Worm (Caenorhabditis elegans) whole organism, L2 larva: ENCODE measurements around the gene W06G6.10.

Source experiments
- C34F6.9 ChIP-seq: fragments of 150-350 bp; optimal IDR thresholded peaks from 2 replicates; lab custom pipeline; 2014; ENCODE audit warnings: missing biosample characterization, missing genetic modification characterization
- F13H6.1 ChIP-seq: sonication (generic microtip); optimal IDR thresholded peaks from 2 replicates; lab custom pipeline; 2016; ENCODE audit warnings: missing genetic modification characterization, missing compliant biosample characterization
- Y55F3AM.14 ChIP-seq: fragments of 200-800 bp; sonication (Bioruptor generic); optimal IDR thresholded peaks from 2 replicates; lab custom pipeline; 2018; ENCODE audit warnings: mild to moderate bottlenecking, missing genetic modification characterization, missing compliant biosample characterization
- alr-1 ChIP-seq: fragments of 150-350 bp; optimal IDR thresholded peaks from 2 replicates; lab custom pipeline; 2014; ENCODE audit warnings: missing biosample characterization, missing genetic modification characterization
- aly-2 ChIP-seq: fragments of 150-350 bp; optimal IDR thresholded peaks from 2 replicates; lab custom pipeline; 2014; ENCODE audit warnings: missing biosample characterization, missing genetic modification characterization
- ama-1 ChIP-seq: fragments of 150-350 bp; optimal IDR thresholded peaks from 2 replicates; lab custom pipeline; 2018; ENCODE audit warnings: inconsistent platforms
- blmp-1 ChIP-seq: sonication (generic microtip); optimal IDR thresholded peaks from 2 replicates; lab custom pipeline; 2017; ENCODE audit warnings: missing genetic modification characterization, mild to moderate bottlenecking, missing compliant biosample characterization, antibody characterized with exemption, moderate library complexity; ENCODE audit not compliant: insufficient read depth
- ceh-82 ChIP-seq: fragments of 150-350 bp; optimal IDR thresholded peaks from 2 replicates; lab custom pipeline; 2014; ENCODE audit warnings: missing biosample characterization, missing genetic modification characterization
- crh-2 ChIP-seq: sonication (generic microtip); optimal IDR thresholded peaks from 2 replicates; lab custom pipeline; 2017; ENCODE audit warnings: missing biosample characterization, missing genetic modification characterization
- dmd-4 ChIP-seq: sonication (generic microtip); optimal IDR thresholded peaks from 2 replicates; lab custom pipeline; 2017; ENCODE audit warnings: missing biosample characterization, missing genetic modification characterization
- elt-1 ChIP-seq: fragments of 150-350 bp; optimal IDR thresholded peaks from 2 replicates; lab custom pipeline; 2014; ENCODE audit warnings: missing biosample characterization, missing genetic modification characterization
- gmeb-1 ChIP-seq: fragments of 150-350 bp; optimal IDR thresholded peaks from 2 replicates; lab custom pipeline; 2014; ENCODE audit warnings: missing biosample characterization, missing genetic modification characterization
- lin-13 ChIP-seq: fragments of 150-350 bp; optimal IDR thresholded peaks from 2 replicates; lab custom pipeline; 2014; ENCODE audit warnings: missing biosample characterization, missing genetic modification reagents, missing genetic modification characterization
- lsy-2 ChIP-seq, 2 experiments: fragments of 150-350 bp in 1 of 2; sonication (generic microtip) in 1 of 2; optimal IDR thresholded peaks; 2 replicates each; lab custom pipeline; 2014 to 2017; ENCODE audit warnings: missing biosample characterization in 2 of 2, missing genetic modification characterization in 2 of 2
- mab-5 ChIP-seq: fragments of 150-350 bp; optimal IDR thresholded peaks from 2 replicates; lab custom pipeline; 2014; ENCODE audit warnings: missing biosample characterization, missing genetic modification characterization
- mbf-1 ChIP-seq: sonication (generic microtip); optimal IDR thresholded peaks from 2 replicates; lab custom pipeline; 2017; ENCODE audit warnings: missing biosample characterization, missing genetic modification characterization
- mdl-1 ChIP-seq, 2 experiments: fragments of 150-350 bp in 1 of 2; sonication (generic microtip) in 1 of 2; optimal IDR thresholded peaks; 2 replicates each; lab custom pipeline; 2017; ENCODE audit warnings: missing biosample characterization in 2 of 2, missing genetic modification characterization in 2 of 2
- nhr-10 ChIP-seq: sonication (generic microtip); optimal IDR thresholded peaks from 2 replicates; lab custom pipeline; 2017; ENCODE audit warnings: missing biosample characterization, missing genetic modification characterization
- nhr-12 ChIP-seq: fragments of 150-350 bp; optimal IDR thresholded peaks from 2 replicates; lab custom pipeline; 2014; ENCODE audit warnings: missing biosample characterization, missing genetic modification characterization
- nhr-129 ChIP-seq: fragments of 150-350 bp; optimal IDR thresholded peaks from 2 replicates; lab custom pipeline; 2014; ENCODE audit warnings: missing biosample characterization, missing genetic modification characterization
- nhr-21 ChIP-seq: fragments of 150-350 bp; optimal IDR thresholded peaks from 2 replicates; lab custom pipeline; 2014; ENCODE audit warnings: missing biosample characterization, missing genetic modification characterization
- nhr-25 ChIP-seq: fragments of 150-350 bp; sonication (generic microtip); optimal IDR thresholded peaks from 3 replicates; lab custom pipeline; 2014; ENCODE audit warnings: missing biosample characterization, missing genetic modification characterization
- nhr-77 ChIP-seq: fragments of 150-350 bp; optimal IDR thresholded peaks from 2 replicates; lab custom pipeline; 2014; ENCODE audit warnings: missing biosample characterization, missing genetic modification characterization
- peb-1 ChIP-seq: fragments of 150-350 bp; optimal IDR thresholded peaks from 2 replicates; lab custom pipeline; 2014; ENCODE audit warnings: missing biosample characterization, missing genetic modification characterization
- sem-4 ChIP-seq: fragments of 150-350 bp; optimal IDR thresholded peaks from 2 replicates; lab custom pipeline; 2014; ENCODE audit warnings: missing biosample characterization, missing genetic modification reagents, missing genetic modification characterization
- skn-1 ChIP-seq: sonication (generic microtip); optimal IDR thresholded peaks from 2 replicates; lab custom pipeline; 2017; ENCODE audit warnings: missing biosample characterization, missing genetic modification characterization
- sma-3 ChIP-seq: sonication (generic microtip); optimal IDR thresholded peaks from 2 replicates; lab custom pipeline; 2016; ENCODE audit warnings: missing genetic modification reagents, missing genetic modification characterization, missing compliant biosample characterization
- sma-9 ChIP-seq, 2 experiments: fragments of 150-350 bp in 1 of 2; sonication (generic microtip) in 1 of 2; optimal IDR thresholded peaks; 2 replicates each; lab custom pipeline; 2014 to 2016; ENCODE audit warnings: missing genetic modification characterization in 2 of 2, mild to moderate bottlenecking in 1 of 2, missing biosample characterization in 1 of 2, missing compliant biosample characterization in 1 of 2, missing genetic modification reagents in 1 of 2, moderate library complexity in 1 of 2
- snpc-4 ChIP-seq: fragments of 150-350 bp; optimal IDR thresholded peaks from 2 replicates; lab custom pipeline; 2014; ENCODE audit warnings: missing biosample characterization, missing genetic modification characterization
- unc-39 ChIP-seq: fragments of 150-350 bp; optimal IDR thresholded peaks from 2 replicates; lab custom pipeline; 2014; ENCODE audit warnings: missing biosample characterization, missing genetic modification characterization
- unc-62 ChIP-seq: fragments of 150-350 bp; optimal IDR thresholded peaks from 2 replicates; lab custom pipeline; 2014; ENCODE audit warnings: missing biosample characterization, missing genetic modification reagents, missing genetic modification characterization
- ztf-1 ChIP-seq: fragments of 200-800 bp; sonication (Bioruptor generic); conservative IDR thresholded peaks from 2 replicates; pipeline ENCODE4 v1.3.6; 2022; ENCODE audit warnings: missing genetic modification characterization, missing compliant biosample characterization
- ztf-11 ChIP-seq: sonication (generic microtip); optimal IDR thresholded peaks from 2 replicates; lab custom pipeline; 2017; ENCODE audit warnings: missing biosample characterization, missing genetic modification characterization
- ztf-4 ChIP-seq: fragments of 150-350 bp; optimal IDR thresholded peaks from 2 replicates; lab custom pipeline; 2014; ENCODE audit warnings: missing biosample characterization, missing genetic modification characterization

W06G6.10 gene

DNA sequence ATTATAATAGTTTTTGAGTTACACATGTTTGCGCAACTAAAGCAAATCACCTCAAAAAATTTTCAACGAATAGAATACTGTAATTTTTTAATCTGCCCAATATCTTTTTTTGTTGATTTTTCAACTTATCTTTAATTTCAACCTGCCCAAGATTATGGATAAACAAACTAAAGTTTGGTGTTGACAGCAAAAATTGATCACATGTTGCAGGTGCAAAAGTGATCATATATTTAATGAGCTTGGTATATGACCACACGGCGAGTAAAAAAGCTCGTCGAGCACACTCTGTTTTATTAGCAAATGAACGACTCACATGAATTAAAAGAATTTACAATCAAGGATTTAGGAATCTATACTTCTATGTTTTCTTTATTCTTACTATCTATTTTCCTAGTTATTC is 28.6 kb upstream of the W06G6.10 start, which contains the start of gene srz-1:
Gene srz-1, plus strand, starts transcription at position 301 of the 400 bp plus-strand sequence.
- TF ChIP-seq ceh-82 (tag; lab: Kevin White, UChicago) (no peak), alr-1 (tag; lab: Kevin White, UChicago) (no peak), mdl-1 (tag; optimal IDR thresholded peaks at IDR 0.05; lab: Kevin White, UChicago) (no peak), peb-1 (tag; lab: Kevin White, UChicago) (no peak), nhr-21 (tag; lab: Kevin White, UChicago) (no peak), ztf-1 (no peak), C34F6.9 (no peak), ztf-4 (tag; lab: Kevin White, UChicago) (no peak)

DNA sequence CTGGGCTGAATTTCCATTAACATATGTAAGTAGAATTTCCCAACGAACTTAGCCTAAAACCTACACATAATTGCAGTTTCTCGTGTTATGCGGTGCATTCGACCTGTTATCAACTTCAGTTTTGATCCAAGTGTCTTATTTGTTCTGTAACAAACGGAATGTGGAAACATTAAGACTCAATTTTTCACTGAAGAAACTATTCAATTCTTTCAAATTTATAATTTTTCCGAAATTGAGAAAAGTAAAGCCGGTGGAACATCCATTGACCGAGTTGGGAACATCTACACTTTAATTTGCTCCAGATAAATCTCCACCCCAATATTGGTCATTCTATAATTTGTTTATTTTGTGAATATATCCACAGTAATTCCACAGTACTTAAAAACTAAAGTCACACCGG is 27.4 kb upstream of the W06G6.10 start:
- TF ChIP-seq dmd-4 (tag; lab: Kevin White, UChicago), result no peak
- no peak for TF ChIP-seq unc-62
- TF ChIP-seq nhr-25, result no peak
- TF ChIP-seq alr-1 (tag; lab: Kevin White, UChicago), result no peak
- TF ChIP-seq ztf-11, result no peak
- no peak for TF ChIP-seq mab-5 (tag; lab: Kevin White, UChicago)
- no peak for TF ChIP-seq blmp-1 (tag; lab: Kevin White, UChicago)
- TF ChIP-seq gmeb-1 (tag; lab: Kevin White, UChicago), result no peak
- TF ChIP-seq nhr-12 (tag; lab: Kevin White, UChicago), result no peak
- TF ChIP-seq unc-39 (tag; lab: Kevin White, UChicago), result no peak
- TF ChIP-seq snpc-4 (tag; lab: Kevin White, UChicago), result no peak

ce11 chrV:16672198-16672597 is 25.2 kb upstream of the W06G6.10 start, which contains the start of gene F14F8.8:
Gene F14F8.8 (minus strand): TSS chrV:16672298.
- no peak for TF ChIP-seq ama-1 (lab: Kevin White, UChicago)
- TF ChIP-seq lin-13, result no peak
- no peak for TF ChIP-seq unc-39 (tag; lab: Kevin White, UChicago)
- TF ChIP-seq skn-1 (tag; lab: Kevin White, UChicago), result no peak
- TF ChIP-seq blmp-1 (tag; lab: Kevin White, UChicago), result no peak
- no peak for TF ChIP-seq Y55F3AM.14 (GFP tag; lab: Kevin White, UChicago)
- TF ChIP-seq peb-1 (tag; lab: Kevin White, UChicago), result no peak
- no peak for TF ChIP-seq sem-4 (tag; lab: Kevin White, UChicago)
- TF ChIP-seq aly-2 (tag; lab: Kevin White, UChicago), result no peak
- no peak for TF ChIP-seq nhr-25
- TF ChIP-seq dmd-4 (tag; lab: Kevin White, UChicago), result no peak
- TF ChIP-seq sma-9 (GFP tag; optimal IDR thresholded peaks at IDR 0.05; lab: Kevin White, UChicago), result no peak
- no peak for TF ChIP-seq sma-9 (tag; optimal IDR thresholded peaks at IDR 0.05; lab: Kevin White, UChicago)
- TF ChIP-seq mdl-1 (tag; optimal IDR thresholded peaks at IDR 0.05; lab: Kevin White, UChicago), result no peak
- TF ChIP-seq crh-2, result no peak
- TF ChIP-seq nhr-21 (tag; lab: Kevin White, UChicago), result no peak
- TF ChIP-seq ztf-11, result no peak
- TF ChIP-seq ztf-4 (tag; lab: Kevin White, UChicago), result no peak
- no peak for TF ChIP-seq unc-62

ce11 chrV:16671190-16671589 is 24.2 kb upstream of the W06G6.10 start, which contains the start of gene str-61:
Gene str-61 (minus strand): TSS chrV:16671290.
- no peak for TF ChIP-seq nhr-21 (tag; lab: Kevin White, UChicago)

ce11 chrV:16668473-16668872 is 21.5 kb upstream of the W06G6.10 start, which contains the start of gene F14F8.9:
Gene F14F8.9 (minus strand): TSS chrV:16668573.
- no peak for TF ChIP-seq nhr-12 (tag; lab: Kevin White, UChicago)
- no peak for TF ChIP-seq mbf-1 (tag; lab: Kevin White, UChicago)
- TF ChIP-seq sma-9 (GFP tag; optimal IDR thresholded peaks at IDR 0.05; lab: Kevin White, UChicago), result no peak
- TF ChIP-seq sma-9 (tag; optimal IDR thresholded peaks at IDR 0.05; lab: Kevin White, UChicago), result no peak
- TF ChIP-seq nhr-129, result no peak
- TF ChIP-seq F13H6.1 (tag; lab: Kevin White, UChicago), result no peak
- no peak for TF ChIP-seq blmp-1 (tag; lab: Kevin White, UChicago)
- TF ChIP-seq ama-1 (lab: Kevin White, UChicago), result no peak
- no peak for TF ChIP-seq elt-1 (tag; lab: Kevin White, UChicago)
- TF ChIP-seq Y55F3AM.14 (GFP tag; lab: Kevin White, UChicago), result no peak
- no peak for TF ChIP-seq nhr-77 (tag; lab: Kevin White, UChicago)
- TF ChIP-seq lsy-2 (tag; optimal IDR thresholded peaks at IDR 0.05; lab: Kevin White, UChicago), result no peak
- TF ChIP-seq sma-3, result no peak
- TF ChIP-seq nhr-10 (tag; lab: Kevin White, UChicago), result no peak
- no peak for TF ChIP-seq crh-2
- TF ChIP-seq, all 48 proteins: peak for 0
